Fruit fly (Drosophila melanogaster): ENCODE results near the gene Pdss2.
A peak's percentile ranks its signal among the peaks of the same experiment; 100 is the strongest.

Pdss2 gene

DNA sequence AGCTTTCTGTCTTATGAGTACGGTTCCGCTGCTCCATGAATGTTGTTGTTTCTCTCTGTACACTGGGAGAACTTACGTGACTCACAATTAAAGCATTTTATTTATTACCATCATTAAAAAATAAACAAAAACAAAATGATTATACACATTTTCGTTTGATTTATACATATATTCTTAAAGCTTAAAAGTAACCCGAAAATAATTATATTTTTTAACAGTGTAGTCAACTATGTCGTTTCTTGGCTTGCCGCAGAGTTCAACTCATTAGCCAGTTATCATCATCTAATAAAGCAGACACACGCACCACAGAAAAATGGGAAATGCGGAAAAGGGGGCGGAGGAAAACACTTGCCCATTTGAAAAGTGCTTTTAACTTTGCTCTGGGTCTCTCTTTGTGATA is 9.7 kb downstream of the Pdss2 start (continued):
- TF ChIP-seq Neu2 (GFP tag; optimal IDR thresholded peaks at IDR 0.05; ENCODE audit: borderline replicate concordance) (no peak), az2 (GFP tag; optimal IDR thresholded peaks at IDR 0.05) (peak; percentile 82), GATAe (GFP tag; conservative IDR thresholded peaks at IDR 0.05) (peak; percentile 52; the same call in 1 of the 2 replicates), crc (GFP tag; optimal IDR thresholded peaks at IDR 0.05) (peak; percentile 42), gsb (GFP tag; IDR thresholded peaks at IDR 0.05) (0 out of 2 replicates have a peak, but pooled peaks have one; percentile 48), lov (optimal IDR thresholded peaks at IDR 0.05) (no peak), lov (GFP tag; IDR thresholded peaks at IDR 0.05) (peak; percentile 65; the same call in 1 of the 3 replicates), bowl (GFP tag; IDR thresholded peaks at IDR 0.05) (no peak), Dll (GFP tag; IDR thresholded peaks at IDR 0.05; ENCODE audit: partially characterized antibody) (no peak), CkIIα-i1 (GFP tag; IDR thresholded peaks at IDR 0.05) (no peak), ttk (GFP tag; IDR thresholded peaks at IDR 0.05) (peak; percentile 71), D19A (tag; optimal IDR thresholded peaks at IDR 0.05) (peak; percentile 79), Ada2b (GFP tag; IDR thresholded peaks at IDR 0.05) (peak; percentile 74), Mes4 (GFP tag; optimal IDR thresholded peaks at IDR 0.05) (peak; percentile 26), sna (GFP tag; IDR thresholded peaks at IDR 0.05; ENCODE audit: partially characterized antibody) (no peak), CG7928 (GFP tag; optimal IDR thresholded peaks at IDR 0.05) (peak; percentile 44), CG17328 (GFP tag; IDR thresholded peaks at IDR 0.05) (peak; percentile 82; the same call in 1 of the 2 replicates), pum (GFP tag; optimal IDR thresholded peaks at IDR 0.05) (peak; percentile 53), Optix (GFP tag; IDR thresholded peaks at IDR 0.05) (no peak; the same call in 2 of the 3 replicates), CG13287 (GFP tag; IDR thresholded peaks at IDR 0.05; ENCODE audit: partially characterized antibody) (no peak), abd-A (tag; optimal IDR thresholded peaks at IDR 0.05) (no peak), Gsc (GFP tag; IDR thresholded peaks at IDR 0.05) (no peak), CG10565 (GFP tag; optimal IDR thresholded peaks at IDR 0.05) (no peak), NFAT (GFP tag; IDR thresholded peaks at IDR 0.05) (no peak), CG2116 (GFP tag; optimal IDR thresholded peaks at IDR 0.05) (peak; percentile 31), pb (GFP tag; optimal IDR thresholded peaks at IDR 0.05) (peak; percentile 37), CG14667 (GFP tag; IDR thresholded peaks at IDR 0.05) (peak; percentile 49; the same call in 1 of the 2 replicates), vfl (GFP tag; optimal IDR thresholded peaks at IDR 0.05) (peak; percentile 58), fu2 (GFP tag; optimal IDR thresholded peaks at IDR 0.05) (peak; percentile 44), nau (GFP tag; optimal IDR thresholded peaks at IDR 0.05) (peak; percentile 51), CG1647 (GFP tag; optimal IDR thresholded peaks at IDR 0.05) (peak; percentile 54), YL-1 (GFP tag; optimal IDR thresholded peaks at IDR 0.05) (no peak), tgo (GFP tag; IDR thresholded peaks at IDR 0.05) (peak; percentile 58), MESR4 (GFP tag; optimal IDR thresholded peaks at IDR 0.05) (peak; percentile 15), Ets65A (GFP tag) (peak; percentile 93), gt (GFP tag; IDR thresholded peaks at IDR 0.05) (no peak), Ptx1 (GFP tag; IDR thresholded peaks at IDR 0.05) (peak; percentile 71), CG15269 (tag; optimal IDR thresholded peaks at IDR 0.05) (peak; percentile 90), ind (GFP tag; optimal IDR thresholded peaks at IDR 0.05) (peak; percentile 75), al (GFP tag; IDR thresholded peaks at IDR 0.05) (peak; percentile 66), maf-S (GFP tag; optimal IDR thresholded peaks at IDR 0.05) (peak; percentile 54), Sry-β (GFP tag; optimal IDR thresholded peaks at IDR 0.05) (peak; percentile 31), CG8281 (tag; optimal IDR thresholded peaks at IDR 0.05) (peak; percentile 49), CG2875 (GFP tag; optimal IDR thresholded peaks at IDR 0.05) (peak; percentile 53), da (GFP tag; optimal IDR thresholded peaks at IDR 0.05) (no peak), CG4854 (GFP tag; optimal IDR thresholded peaks at IDR 0.05) (peak; percentile 51), Dek (tag; optimal IDR thresholded peaks at IDR 0.05) (peak; percentile 67), ERR (GFP tag; optimal IDR thresholded peaks at IDR 0.05) (peak; percentile 43), CG4617 (GFP tag; optimal IDR thresholded peaks at IDR 0.05; ENCODE audit: borderline replicate concordance) (peak; percentile 38), phol (tag; optimal IDR thresholded peaks at IDR 0.05) (peak; percentile 85), rib (GFP tag; IDR thresholded peaks at IDR 0.05) (no peak), chm (GFP tag; IDR thresholded peaks at IDR 0.05) (peak; percentile 58)
